Worm (Caenorhabditis elegans): Measurements from ENCODE around the gene baf-1.

DNA sequence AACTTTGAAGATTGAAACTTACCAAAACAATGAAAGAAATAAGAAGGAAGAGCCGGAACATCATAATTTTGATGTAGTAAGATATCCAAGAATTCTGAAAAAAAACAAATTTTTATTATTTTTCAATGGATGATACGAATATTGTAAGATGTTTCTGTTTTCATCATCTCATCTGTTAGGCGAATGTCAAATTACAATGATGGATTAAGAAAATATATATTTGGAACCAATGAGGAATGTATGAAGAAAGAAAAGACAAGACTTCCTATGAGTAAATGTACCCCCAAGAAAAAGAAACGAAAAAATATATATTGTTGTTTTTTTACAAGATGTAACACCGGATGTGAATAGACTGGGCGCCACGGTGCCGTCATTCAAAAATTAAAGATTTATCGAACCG, 41.0 kb upstream of the baf-1 start, which contains the start of gene T26G10.5:
- TF ChIP-seq ceh-82 (tag; optimal IDR thresholded peaks at IDR 0.05) (no peak), elt-3 (tag; optimal IDR thresholded peaks at IDR 0.05) (no peak), ama-1 (optimal IDR thresholded peaks at IDR 0.05) (no peak), nhr-6 (tag; optimal IDR thresholded peaks at IDR 0.05) (no peak), egl-27 (tag; optimal IDR thresholded peaks at IDR 0.05) (no peak), unc-39 (tag; optimal IDR thresholded peaks at IDR 0.05) (no peak), unc-62 (GFP tag; optimal IDR thresholded peaks at IDR 0.05) (no peak), nhr-12 (tag; optimal IDR thresholded peaks at IDR 0.05) (no peak), mdl-1 (tag; optimal IDR thresholded peaks at IDR 0.05) (no peak), elt-1 (tag; optimal IDR thresholded peaks at IDR 0.05) (no peak), snpc-4 (tag; optimal IDR thresholded peaks at IDR 0.05) (no peak), nhr-10 (tag; optimal IDR thresholded peaks at IDR 0.05) (no peak), lsy-2 (tag; optimal IDR thresholded peaks at IDR 0.05) (no peak)
